Worm (Caenorhabditis elegans): ENCODE measurements around the gene R08E3.3.

Gene R08E3.3

ce11 chrX:4818252-4818651 lies at the start of gene R08E3.3:
R08E3.3 (plus strand) TSS chrX:4818593.
- TF ChIP-seq tra-4 (tag; optimal IDR thresholded peaks at IDR 0.05), result no peak
- TF ChIP-seq ets-7 (tag; optimal IDR thresholded peaks at IDR 0.05), result no peak
- no peak for TF ChIP-seq ceh-36 (tag; optimal IDR thresholded peaks at IDR 0.05)
- TF ChIP-seq pes-1 (GFP tag; IDR thresholded peaks at IDR 0.05), result no peak
- no peak for TF ChIP-seq ama-1 (optimal IDR thresholded peaks at IDR 0.05)
- no peak for TF ChIP-seq hmg-4 (GFP tag; optimal IDR thresholded peaks at IDR 0.05)

- no peak for TF ChIP-seq pes-1 (GFP tag; IDR thresholded peaks at IDR 0.05)
- TF ChIP-seq ama-1 (optimal IDR thresholded peaks at IDR 0.05), result no peak
Observed at ce11 chrX:4769885-4770284, 48.5 kb upstream of the R08E3.3 start, which contains the start of gene npr-1. npr-1 (minus strand) TSS chrX:4769985.

- no peak for TF ChIP-seq scrt-1 (GFP tag; IDR thresholded peaks at IDR 0.05)
Observed at ce11 chrX:4782197-4782596, 36.2 kb upstream of the R08E3.3 start, which contains the start of gene hum-10. hum-10 (minus strand) TSS chrX:4782297.

ce11 chrX:4783117-4783775 lies 35.1 kb upstream of the R08E3.3 start, which contains the start of gene F43C9.2:
F43C9.2 (plus strand) TSS chrX:4783613.
- TF ChIP-seq ama-1 (optimal IDR thresholded peaks at IDR 0.05), result no peak
- TF ChIP-seq ceh-36 (tag; optimal IDR thresholded peaks at IDR 0.05), result no peak
- no peak for TF ChIP-seq scrt-1 (GFP tag; IDR thresholded peaks at IDR 0.05)
- no peak for TF ChIP-seq tbx-37 (GFP tag; conservative IDR thresholded peaks at IDR 0.05)

- TF ChIP-seq pes-1 (GFP tag; IDR thresholded peaks at IDR 0.05) (no peak), tra-4 (tag; optimal IDR thresholded peaks at IDR 0.05) (no peak), hmg-4 (GFP tag; optimal IDR thresholded peaks at IDR 0.05) (no peak), aly-1 (tag; optimal IDR thresholded peaks at IDR 0.05) (no peak), tbx-11 (GFP tag; IDR thresholded peaks at IDR 0.05) (no peak), B0310.2 (tag; optimal IDR thresholded peaks at IDR 0.05) (no peak), ceh-36 (tag; optimal IDR thresholded peaks at IDR 0.05) (no peak), hmbx-1 (tag; optimal IDR thresholded peaks at IDR 0.05) (no peak), scrt-1 (GFP tag; IDR thresholded peaks at IDR 0.05) (no peak), sea-1 (GFP tag; conservative IDR thresholded peaks at IDR 0.05) (no peak), ceh-13 (GFP tag; optimal IDR thresholded peaks at IDR 0.05) (no peak), ama-1 (optimal IDR thresholded peaks at IDR 0.05) (no peak), hnd-1 (tag; optimal IDR thresholded peaks at IDR 0.05) (no peak), tbx-37 (GFP tag; conservative IDR thresholded peaks at IDR 0.05) (no peak), F13C5.2 (tag; optimal IDR thresholded peaks at IDR 0.05) (no peak), flt-1 (GFP tag; IDR thresholded peaks at IDR 0.05) (no peak), ets-7 (tag; optimal IDR thresholded peaks at IDR 0.05) (no peak)
Observed at ce11 chrX:4784776-4785175, 33.6 kb upstream of the R08E3.3 start.

ce11 chrX:4787525-4787924 lies 30.9 kb upstream of the R08E3.3 start:
- TF ChIP-seq scrt-1 (GFP tag; IDR thresholded peaks at IDR 0.05) (no peak), B0310.2 (tag; optimal IDR thresholded peaks at IDR 0.05) (no peak), ceh-36 (tag; optimal IDR thresholded peaks at IDR 0.05) (no peak), ceh-13 (GFP tag; optimal IDR thresholded peaks at IDR 0.05) (no peak), aly-1 (tag; optimal IDR thresholded peaks at IDR 0.05) (no peak), sea-1 (GFP tag; conservative IDR thresholded peaks at IDR 0.05) (no peak), ets-7 (tag; optimal IDR thresholded peaks at IDR 0.05) (no peak)

ce11 chrX:4788958-4789357 lies 29.4 kb upstream of the R08E3.3 start:
- TF ChIP-seq ceh-36 (tag; optimal IDR thresholded peaks at IDR 0.05), result peak; percentile 81
- TF ChIP-seq ceh-13 (GFP tag; optimal IDR thresholded peaks at IDR 0.05), result peak; percentile 74
- TF ChIP-seq tbx-37 (GFP tag; conservative IDR thresholded peaks at IDR 0.05), result peak; percentile 61
- TF ChIP-seq tra-4 (tag; optimal IDR thresholded peaks at IDR 0.05), result no peak
- peak; percentile 86 for TF ChIP-seq aly-1 (tag; optimal IDR thresholded peaks at IDR 0.05)
- peak; percentile 32 for TF ChIP-seq F13C5.2 (tag; optimal IDR thresholded peaks at IDR 0.05)
- peak; percentile 82 for TF ChIP-seq flt-1 (GFP tag; IDR thresholded peaks at IDR 0.05)
- TF ChIP-seq hmbx-1 (tag; optimal IDR thresholded peaks at IDR 0.05), result peak; percentile 38
- peak; percentile 68; the same call in 1 of the 2 replicates for TF ChIP-seq tbx-11 (GFP tag; IDR thresholded peaks at IDR 0.05)
- peak; percentile 83 for TF ChIP-seq scrt-1 (GFP tag; IDR thresholded peaks at IDR 0.05)
- no peak for TF ChIP-seq ama-1 (optimal IDR thresholded peaks at IDR 0.05)
- no peak for TF ChIP-seq ets-7 (tag; optimal IDR thresholded peaks at IDR 0.05)
- TF ChIP-seq pes-1 (GFP tag; IDR thresholded peaks at IDR 0.05), result peak; percentile 88
- peak; percentile 83 for TF ChIP-seq sea-1 (GFP tag; conservative IDR thresholded peaks at IDR 0.05)
- peak; percentile 56 for TF ChIP-seq hnd-1 (tag; optimal IDR thresholded peaks at IDR 0.05)
- peak; percentile 21 for TF ChIP-seq B0310.2 (tag; optimal IDR thresholded peaks at IDR 0.05)
- TF ChIP-seq hmg-4 (GFP tag; optimal IDR thresholded peaks at IDR 0.05), result peak; percentile 52

ce11 chrX:4790614-4791013 lies 27.8 kb upstream of the R08E3.3 start:
- no peak for TF ChIP-seq tbx-11 (GFP tag; IDR thresholded peaks at IDR 0.05)
- TF ChIP-seq sea-1 (GFP tag; conservative IDR thresholded peaks at IDR 0.05), result no peak
- no peak for TF ChIP-seq hmg-4 (GFP tag; optimal IDR thresholded peaks at IDR 0.05)
- no peak for TF ChIP-seq hnd-1 (tag; optimal IDR thresholded peaks at IDR 0.05)
- no peak for TF ChIP-seq B0310.2 (tag; optimal IDR thresholded peaks at IDR 0.05)
- TF ChIP-seq scrt-1 (GFP tag; IDR thresholded peaks at IDR 0.05), result no peak
- TF ChIP-seq tbx-37 (GFP tag; conservative IDR thresholded peaks at IDR 0.05), result no peak
- TF ChIP-seq aly-1 (tag; optimal IDR thresholded peaks at IDR 0.05), result no peak
- TF ChIP-seq flt-1 (GFP tag; IDR thresholded peaks at IDR 0.05), result no peak
- no peak for TF ChIP-seq ets-7 (tag; optimal IDR thresholded peaks at IDR 0.05)
